Fruit fly (Drosophila melanogaster): Measurements from ENCODE around the gene Notum.

Notum gene

dm6 chr3L:16027163-16027633 is 3.9 kb downstream of the Notum start:
- TF ChIP-seq CG7101 (tag; optimal IDR thresholded peaks at IDR 0.05): no peak
- peak; percentile 20 for TF ChIP-seq CG12768 (GFP tag; optimal IDR thresholded peaks at IDR 0.05)
- TF ChIP-seq CG7045 (GFP tag; optimal IDR thresholded peaks at IDR 0.05): peak; percentile 35
- TF ChIP-seq kay (GFP tag; ENCODE audit: borderline replicate concordance): no peak
- no peak for TF ChIP-seq CG1620 (GFP tag; optimal IDR thresholded peaks at IDR 0.05)
- TF ChIP-seq CG33017 (tag; optimal IDR thresholded peaks at IDR 0.05): peak; percentile 18
- TF ChIP-seq cic (GFP tag; optimal IDR thresholded peaks at IDR 0.05): peak; percentile 80
- no peak for TF ChIP-seq tj (GFP tag; optimal IDR thresholded peaks at IDR 0.05)
- TF ChIP-seq Clk (GFP tag; optimal IDR thresholded peaks at IDR 0.05): no peak
- peak; percentile 15 for TF ChIP-seq toe (GFP tag; optimal IDR thresholded peaks at IDR 0.05)

DNA sequence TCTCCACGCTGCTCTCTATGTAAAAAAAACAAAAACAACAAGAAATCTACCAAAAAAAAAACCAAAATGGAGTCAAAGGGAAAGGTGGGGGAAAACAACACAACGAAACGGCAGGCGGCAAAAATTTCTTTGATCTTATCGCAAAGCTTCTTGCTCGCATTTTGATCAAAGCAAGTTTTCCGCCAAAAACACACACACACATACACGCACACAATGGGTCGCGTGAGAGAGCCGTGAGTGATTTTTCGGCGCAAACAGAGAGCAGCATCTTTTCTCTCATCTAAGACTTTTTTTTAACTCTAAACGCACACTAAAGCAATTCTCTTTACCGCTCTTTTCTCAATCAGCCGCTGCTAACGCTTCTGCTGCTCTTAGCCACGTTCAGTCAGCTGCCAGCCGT is 5.6 kb downstream of the Notum start:
- no peak for TF ChIP-seq Hr96 (GFP tag; optimal IDR thresholded peaks at IDR 0.05)
- TF ChIP-seq tj (GFP tag; optimal IDR thresholded peaks at IDR 0.05): no peak
- no peak for TF ChIP-seq CG33017 (tag; optimal IDR thresholded peaks at IDR 0.05)
- TF ChIP-seq CG7045 (GFP tag; optimal IDR thresholded peaks at IDR 0.05): no peak
- TF ChIP-seq bab1 (GFP tag; optimal IDR thresholded peaks at IDR 0.05): no peak
- no peak for TF ChIP-seq CG12768 (GFP tag; optimal IDR thresholded peaks at IDR 0.05)
- TF ChIP-seq kay (GFP tag; ENCODE audit: borderline replicate concordance): no peak

DNA sequence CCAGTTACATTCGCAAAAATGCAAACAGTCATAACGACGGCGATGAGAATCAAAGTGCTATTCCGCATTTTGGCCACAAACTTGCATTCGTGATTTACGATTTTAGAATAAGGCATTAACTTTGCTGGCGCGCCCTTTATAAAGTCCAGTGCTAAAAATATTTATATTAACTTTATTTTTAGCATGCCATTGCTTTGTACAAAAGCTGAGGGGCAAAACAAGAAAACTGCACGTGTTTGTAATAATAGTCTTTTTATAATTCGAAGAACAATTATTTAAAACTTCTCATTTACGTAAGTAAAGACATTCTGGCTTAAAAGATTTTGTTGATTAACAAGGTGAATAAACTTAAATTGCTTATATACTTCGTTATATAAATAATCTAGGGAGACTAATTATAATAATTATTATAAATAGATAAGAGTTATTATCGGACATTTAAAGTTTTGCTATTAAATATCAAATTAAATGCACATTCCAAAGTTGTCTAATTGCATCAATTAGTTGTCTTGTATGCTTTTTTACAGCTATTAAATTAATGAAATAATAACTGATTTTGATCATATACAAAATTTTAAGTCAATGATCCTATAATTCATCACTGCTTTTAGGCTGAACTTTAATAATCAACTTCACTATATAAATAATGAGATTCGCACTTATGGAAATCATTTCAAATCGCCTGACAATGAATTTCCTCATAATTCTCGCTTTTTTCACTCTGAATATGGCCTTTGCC is 10.0 kb downstream of the Notum start, which contains the start of the genes CG42717 and CG42716:
CG42717 (minus strand) TSS at position 101 of the 739 bp plus-strand sequence.
CG42716 (plus strand) TSS at position 689 of the 739 bp plus-strand sequence.
- TF ChIP-seq cic (GFP tag; optimal IDR thresholded peaks at IDR 0.05) (no peak), CG7101 (tag; optimal IDR thresholded peaks at IDR 0.05) (no peak), CG12768 (GFP tag; optimal IDR thresholded peaks at IDR 0.05) (no peak), CG11617 (GFP tag; optimal IDR thresholded peaks at IDR 0.05) (no peak), Clk (GFP tag; optimal IDR thresholded peaks at IDR 0.05) (no peak), CG7045 (GFP tag; optimal IDR thresholded peaks at IDR 0.05) (no peak), bab1 (GFP tag; optimal IDR thresholded peaks at IDR 0.05) (no peak), kay (GFP tag; ENCODE audit: borderline replicate concordance) (no peak), Crg-1 (GFP tag; optimal IDR thresholded peaks at IDR 0.05) (no peak), CG5204 (GFP tag; optimal IDR thresholded peaks at IDR 0.05) (no peak), toe (GFP tag; optimal IDR thresholded peaks at IDR 0.05) (no peak), Mnt (GFP tag; optimal IDR thresholded peaks at IDR 0.05) (no peak), cnc (optimal IDR thresholded peaks at IDR 0.05) (no peak), CG1620 (GFP tag; optimal IDR thresholded peaks at IDR 0.05) (no peak)

dm6 chr3L:16034224-16034623 is 10.9 kb downstream of the Notum start, which contains the start of gene CG42538:
CG42538 (plus strand) TSS chr3L:16034524.
- TF ChIP-seq bab1 (GFP tag; optimal IDR thresholded peaks at IDR 0.05) (no peak), CG7045 (GFP tag; optimal IDR thresholded peaks at IDR 0.05) (no peak), cic (GFP tag; optimal IDR thresholded peaks at IDR 0.05) (no peak), cnc (optimal IDR thresholded peaks at IDR 0.05) (no peak), CG11617 (GFP tag; optimal IDR thresholded peaks at IDR 0.05) (no peak), ovo (GFP tag; optimal IDR thresholded peaks at IDR 0.05) (no peak), Hr96 (GFP tag; optimal IDR thresholded peaks at IDR 0.05) (no peak), toe (GFP tag; optimal IDR thresholded peaks at IDR 0.05) (no peak), CG7101 (tag; optimal IDR thresholded peaks at IDR 0.05) (no peak)

DNA sequence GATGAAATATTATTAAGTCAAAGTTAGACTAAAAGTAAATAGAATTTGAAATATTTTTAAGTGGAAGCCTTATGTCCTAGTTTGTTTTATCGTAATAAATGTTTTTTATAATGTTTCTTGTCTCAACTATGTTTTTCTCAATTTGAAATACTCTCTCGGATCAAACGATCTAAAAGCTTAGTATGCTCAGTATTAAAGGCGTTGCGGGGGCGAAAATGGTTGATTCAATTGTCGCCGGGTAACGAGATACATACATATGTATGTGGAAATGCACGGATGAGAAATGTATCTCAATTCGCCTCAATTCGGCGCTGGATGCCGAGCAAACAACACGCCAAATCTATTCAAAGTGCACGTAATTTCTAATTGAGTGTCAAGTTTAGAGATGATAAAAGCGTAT is 11.9 kb downstream of the Notum start, which contains the start of gene CG5895:
CG5895 (plus strand) TSS at position 301 of the 400 bp plus-strand sequence.
- TF ChIP-seq CG7045 (GFP tag; optimal IDR thresholded peaks at IDR 0.05): no peak

dm6 chr3L:16037048-16037477 is 13.8 kb downstream of the Notum start:
- TF ChIP-seq kay (GFP tag; ENCODE audit: borderline replicate concordance) (peak; percentile 98), Crg-1 (GFP tag; optimal IDR thresholded peaks at IDR 0.05) (peak; percentile 41), Hr96 (GFP tag; optimal IDR thresholded peaks at IDR 0.05) (peak; percentile 31), Mnt (GFP tag; optimal IDR thresholded peaks at IDR 0.05) (no peak), Clk (GFP tag; optimal IDR thresholded peaks at IDR 0.05) (peak; percentile 4), CG7045 (GFP tag; optimal IDR thresholded peaks at IDR 0.05) (peak; percentile 51), ovo (GFP tag; optimal IDR thresholded peaks at IDR 0.05) (peak; percentile 27), CG33017 (tag; optimal IDR thresholded peaks at IDR 0.05) (no peak), CG11617 (GFP tag; optimal IDR thresholded peaks at IDR 0.05) (no peak), CG7101 (tag; optimal IDR thresholded peaks at IDR 0.05) (peak; percentile 58), CG12768 (GFP tag; optimal IDR thresholded peaks at IDR 0.05) (no peak), CG14711 (tag; optimal IDR thresholded peaks at IDR 0.05) (peak; percentile 52), cnc (optimal IDR thresholded peaks at IDR 0.05) (no peak), toe (GFP tag; optimal IDR thresholded peaks at IDR 0.05) (peak; percentile 16), bab1 (GFP tag; optimal IDR thresholded peaks at IDR 0.05) (peak; percentile 83), CG5204 (GFP tag; optimal IDR thresholded peaks at IDR 0.05) (peak; percentile 46), tj (GFP tag; optimal IDR thresholded peaks at IDR 0.05) (no peak), pad (GFP tag; optimal IDR thresholded peaks at IDR 0.05) (no peak), cic (GFP tag; optimal IDR thresholded peaks at IDR 0.05) (no peak), CG1620 (GFP tag; optimal IDR thresholded peaks at IDR 0.05) (peak; percentile 31)
